Fruit fly (Drosophila melanogaster): ENCODE data around the gene Tfb5.

Gene Tfb5

DNA sequence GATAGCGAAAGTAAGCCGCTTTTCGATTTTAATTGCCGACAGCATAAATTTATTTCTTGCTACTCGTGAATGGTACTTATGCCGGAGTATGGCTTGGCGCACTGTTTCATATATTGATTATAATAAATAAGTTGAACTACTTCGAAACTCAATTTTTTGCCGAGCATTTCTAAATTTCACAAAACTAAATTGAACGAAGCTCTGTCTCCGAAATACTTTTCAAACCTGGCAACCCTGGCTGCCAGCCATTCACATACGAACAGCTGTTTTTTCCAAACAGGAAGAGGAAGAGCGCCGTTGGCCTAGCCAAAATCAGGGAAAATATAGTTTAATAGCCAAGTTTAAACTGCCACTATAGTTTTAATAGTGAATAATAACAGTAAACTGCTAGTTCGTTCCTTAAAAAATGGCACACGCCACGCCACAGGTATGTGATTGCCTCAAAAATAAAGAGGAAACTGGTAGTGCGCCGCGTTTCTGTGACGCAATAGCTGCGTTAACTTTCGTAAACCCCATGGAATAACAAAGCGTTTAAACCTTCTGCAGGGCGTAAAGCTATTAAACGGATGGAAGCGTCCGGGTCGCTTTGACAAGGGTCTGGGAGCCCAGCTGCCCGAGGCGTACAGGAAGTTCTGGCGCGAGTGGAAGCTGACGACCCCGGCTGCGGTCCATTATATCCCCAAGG lies 36.8 kb downstream of the Tfb5 start, which contains the start of gene mRpL28:
mRpL28 (plus strand) TSS at position 246 of the 685 bp plus-strand sequence.
- TF ChIP-seq Pif1B (GFP tag; optimal IDR thresholded peaks at IDR 0.05) (no peak), EcR (GFP tag; optimal IDR thresholded peaks at IDR 0.05) (peak; percentile 70), CG8301 (tag; optimal IDR thresholded peaks at IDR 0.05) (no peak), CG10348 (GFP tag; IDR thresholded peaks at IDR 0.05) (no peak), CG15710 (tag; optimal IDR thresholded peaks at IDR 0.05) (no peak), CG32121 (GFP tag; IDR thresholded peaks at IDR 0.05) (no peak), fd96Ca (GFP tag; IDR thresholded peaks at IDR 0.05) (peak; percentile 18; the same call in 1 of the 3 replicates), CG4496 (GFP tag; IDR thresholded peaks at IDR 0.05) (0 out of 3 replicates have a peak, but pooled peaks have one; percentile 24), D1 (tag; optimal IDR thresholded peaks at IDR 0.05) (no peak), CG17806 (tag; optimal IDR thresholded peaks at IDR 0.05) (no peak), rn (GFP tag; IDR thresholded peaks at IDR 0.05) (no peak), CG14655 (GFP tag; optimal IDR thresholded peaks at IDR 0.05) (no peak)

DNA sequence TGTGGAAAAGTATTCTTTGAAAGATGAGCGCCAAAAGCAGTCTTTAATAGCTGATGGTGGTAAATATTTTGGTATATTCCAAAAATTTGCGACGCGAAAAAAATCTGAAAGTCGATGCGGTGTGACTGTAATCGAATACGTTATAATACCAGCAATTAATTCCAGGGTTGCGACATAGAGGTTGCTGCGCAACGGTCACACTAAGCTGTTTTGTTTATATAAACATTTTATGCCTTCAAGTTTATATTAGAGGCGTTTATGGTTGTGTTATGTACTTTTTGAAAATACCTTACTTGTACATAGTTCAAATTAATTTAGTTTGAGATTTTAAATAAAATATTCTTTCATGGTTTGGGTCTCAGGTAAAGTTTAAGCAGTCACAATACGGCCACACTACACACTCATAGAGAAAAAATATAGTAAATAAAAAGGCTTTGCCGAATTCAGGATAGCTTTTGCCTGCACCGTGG lies 39.3 kb downstream of the Tfb5 start, which contains the start of gene CG14043:
CG14043 (plus strand) TSS at position 374 of the 470 bp plus-strand sequence.
- no peak for TF ChIP-seq Snoo (tag; optimal IDR thresholded peaks at IDR 0.05)
- TF ChIP-seq CG9948 (tag; optimal IDR thresholded peaks at IDR 0.05): no peak
- TF ChIP-seq CG15710 (tag; optimal IDR thresholded peaks at IDR 0.05): no peak
- no peak for TF ChIP-seq CG12605 (GFP tag; IDR thresholded peaks at IDR 0.05)
- TF ChIP-seq gl (tag; optimal IDR thresholded peaks at IDR 0.05): no peak

DNA sequence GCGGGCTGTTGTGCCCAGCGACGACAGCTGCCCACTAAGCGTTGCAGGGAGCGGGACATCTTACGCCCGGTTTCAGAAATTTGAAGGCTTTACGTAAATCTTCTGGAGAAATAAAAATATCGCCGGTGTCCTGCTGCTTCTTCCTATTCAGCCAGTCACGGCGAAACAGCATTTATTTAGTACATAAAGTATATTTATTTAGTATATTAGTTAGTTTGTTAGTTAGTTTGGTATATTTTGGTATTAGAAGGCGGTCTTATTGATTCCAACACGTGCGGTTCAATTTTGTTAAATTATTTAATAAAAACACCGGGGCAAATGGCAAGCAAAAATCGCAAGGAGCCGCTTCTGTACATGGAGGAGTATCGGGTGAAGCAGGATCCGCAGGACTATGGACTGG lies 41.9 kb downstream of the Tfb5 start, which contains the start of the genes Scox and Polr1C:
Scox (minus strand) TSS at position 169 of the 400 bp plus-strand sequence.
Polr1C (plus strand) TSS at position 238 of the 400 bp plus-strand sequence.
- TF ChIP-seq CG9948 (tag; optimal IDR thresholded peaks at IDR 0.05) (no peak), EcR (GFP tag; optimal IDR thresholded peaks at IDR 0.05) (no peak), Ets98B (GFP tag; IDR thresholded peaks at IDR 0.05) (no peak), CG10348 (GFP tag; IDR thresholded peaks at IDR 0.05) (no peak), CG8301 (tag; optimal IDR thresholded peaks at IDR 0.05) (no peak)

DNA sequence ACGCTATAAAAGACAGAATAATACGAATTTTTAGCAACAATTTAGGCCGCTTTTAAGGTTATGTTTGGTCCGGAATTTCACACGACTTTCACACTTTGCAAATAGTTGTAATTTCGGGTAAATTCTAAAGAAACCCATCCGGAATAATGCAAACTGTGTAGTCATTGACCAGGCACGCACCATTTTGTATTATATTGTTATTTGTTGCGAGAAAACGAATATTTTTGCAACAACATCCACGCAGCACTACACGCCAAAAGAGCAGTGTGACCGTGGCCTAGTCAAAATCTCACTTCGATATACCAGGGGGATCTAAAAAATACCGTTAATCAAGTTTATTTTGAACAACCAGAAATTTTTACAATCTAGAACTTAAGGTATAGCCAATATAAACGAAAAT lies 43.1 kb downstream of the Tfb5 start, which contains the start of gene eIF3i:
eIF3i (minus strand) TSS at position 265 of the 400 bp plus-strand sequence.
- no peak for TF ChIP-seq CG8159 (tag; optimal IDR thresholded peaks at IDR 0.05)
- no peak for TF ChIP-seq Pif1B (GFP tag; optimal IDR thresholded peaks at IDR 0.05)
- no peak for TF ChIP-seq Pif1A (GFP tag; optimal IDR thresholded peaks at IDR 0.05)
- no peak for TF ChIP-seq CG12605 (GFP tag; IDR thresholded peaks at IDR 0.05)
- no peak for TF ChIP-seq EcR (GFP tag; optimal IDR thresholded peaks at IDR 0.05)
- no peak for TF ChIP-seq gl (tag; optimal IDR thresholded peaks at IDR 0.05)
- no peak for TF ChIP-seq CG8301 (tag; optimal IDR thresholded peaks at IDR 0.05)
- no peak for TF ChIP-seq CG9948 (tag; optimal IDR thresholded peaks at IDR 0.05)

DNA sequence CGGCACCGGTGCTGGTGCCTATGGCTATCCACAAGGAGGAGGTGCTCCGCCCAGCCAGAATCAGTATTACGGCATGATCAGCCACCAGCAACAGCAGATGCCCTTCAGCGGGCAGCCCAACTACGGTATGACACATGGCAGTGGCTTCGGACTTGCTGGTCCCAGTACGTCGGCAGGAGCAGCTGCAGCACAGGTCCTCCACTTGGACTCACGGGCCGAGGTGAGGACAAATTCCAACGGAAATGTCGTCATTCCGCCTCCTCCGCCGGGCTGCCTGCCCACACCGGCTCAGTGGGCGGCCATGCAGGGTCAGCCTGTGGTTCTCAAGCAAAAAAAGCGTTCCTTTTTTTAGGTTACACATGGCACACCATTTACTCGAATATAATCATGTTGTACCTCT lies 44.7 kb downstream of the Tfb5 start:
- TF ChIP-seq fd96Ca (GFP tag; IDR thresholded peaks at IDR 0.05) (no peak), gl (tag; optimal IDR thresholded peaks at IDR 0.05) (no peak), CG9948 (tag; optimal IDR thresholded peaks at IDR 0.05) (no peak), Ets98B (GFP tag; IDR thresholded peaks at IDR 0.05) (no peak), CG8301 (tag; optimal IDR thresholded peaks at IDR 0.05) (no peak), CG14655 (GFP tag; optimal IDR thresholded peaks at IDR 0.05) (no peak)

DNA sequence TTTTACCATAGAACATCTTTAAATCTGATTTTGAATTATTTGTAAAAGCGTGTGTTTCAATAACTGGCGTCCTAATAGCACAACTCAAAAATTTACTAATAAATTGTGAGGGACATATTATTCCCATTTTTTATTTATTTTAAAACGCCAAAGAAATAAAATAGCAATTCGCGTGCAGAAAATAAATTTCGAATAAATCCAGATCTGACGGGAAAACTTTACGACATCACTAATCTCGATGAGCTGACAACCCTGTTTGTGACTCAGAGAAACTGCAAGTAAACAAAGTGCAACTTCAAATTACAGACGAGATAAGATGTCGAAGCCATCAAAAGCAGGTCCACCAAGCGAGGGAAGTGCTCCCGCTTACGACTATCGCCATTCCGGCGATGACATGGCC lies 45.2 kb downstream of the Tfb5 start, which contains the start of gene CG34125:
CG34125 (plus strand) TSS at position 254 of the 400 bp plus-strand sequence.
- TF ChIP-seq fd96Ca (GFP tag; IDR thresholded peaks at IDR 0.05) (no peak), D1 (tag; optimal IDR thresholded peaks at IDR 0.05) (no peak), Snoo (tag; optimal IDR thresholded peaks at IDR 0.05) (no peak), Pif1B (GFP tag; optimal IDR thresholded peaks at IDR 0.05) (no peak), CG32121 (GFP tag; IDR thresholded peaks at IDR 0.05) (no peak), CG15710 (tag; optimal IDR thresholded peaks at IDR 0.05) (no peak), CG4496 (GFP tag; IDR thresholded peaks at IDR 0.05) (no peak), CG8301 (tag; optimal IDR thresholded peaks at IDR 0.05) (no peak), CG10348 (GFP tag; IDR thresholded peaks at IDR 0.05) (no peak), CG9948 (tag; optimal IDR thresholded peaks at IDR 0.05) (no peak), CG13204 (GFP tag; optimal IDR thresholded peaks at IDR 0.05) (no peak)

Data from whole organism, pupa.